Worm (Caenorhabditis elegans) whole organism, mixed stage, embryonic: ENCODE data around the gene nlp-23.

Source experiments
- blmp-1 ChIP-seq: fragments of 150-350 bp; optimal IDR thresholded peaks from 2 replicates; lab custom pipeline; 2014; ENCODE audit warnings: missing biosample characterization, missing genetic modification characterization
- ces-1 ChIP-seq: fragments of 150-350 bp; optimal IDR thresholded peaks from 2 replicates; lab custom pipeline; 2014; ENCODE audit warnings: missing biosample characterization, missing genetic modification reagents, missing genetic modification characterization
- mab-5 ChIP-seq: fragments of 150-350 bp; optimal IDR thresholded peaks from 2 replicates; lab custom pipeline; 2014; ENCODE audit warnings: missing biosample characterization, missing genetic modification characterization
- mep-1 ChIP-seq: fragments of 150-350 bp; optimal IDR thresholded peaks from 2 replicates; lab custom pipeline; 2017; ENCODE audit warnings: missing biosample characterization, missing genetic modification reagents, missing genetic modification characterization, inconsistent platforms
- nhr-76 ChIP-seq: sonication (generic microtip); optimal IDR thresholded peaks from 2 replicates; lab custom pipeline; 2017; ENCODE audit warnings: missing biosample characterization, missing genetic modification characterization
- snpc-4 ChIP-seq: fragments of 150-350 bp; optimal IDR thresholded peaks from 2 replicates; lab custom pipeline; 2014; ENCODE audit warnings: missing biosample characterization, missing genetic modification characterization
- unc-39 ChIP-seq: fragments of 150-350 bp; optimal IDR thresholded peaks from 2 replicates; lab custom pipeline; 2014; ENCODE audit warnings: missing biosample characterization, missing genetic modification characterization
- unc-62 ChIP-seq: fragments of 150-350 bp; optimal IDR thresholded peaks from 2 replicates; lab custom pipeline; 2014; ENCODE audit warnings: missing biosample characterization, missing genetic modification reagents, missing genetic modification characterization

- TF ChIP-seq snpc-4 (no peak), unc-39 (tag; lab: Kevin White, UChicago) (no peak), mep-1 (peak; percentile 54), mab-5 (tag; lab: Kevin White, UChicago) (no peak), ces-1 (no peak), unc-62 (GFP tag; lab: Kevin White, UChicago) (no peak), blmp-1 (no peak), nhr-76 (no peak)
Observed at ce11 chrX:2368042-2368814, 25.5 kb upstream of the nlp-23 start.
